Fruit fly (Drosophila melanogaster) whole organism, pupa: Measurements from ENCODE around the gene Hmt-1.

ENCODE experiments used
- CG12605 ChIP-seq: fragments of 200-800 bp; sonication (Bioruptor generic); IDR thresholded peaks from 2 replicates; pipeline ENCODE4 v1.3.6; 2022; ENCODE audit warnings: missing biosample characterization, missing genetic modification characterization
- CG14655 ChIP-seq: fragments of 200-800 bp; sonication (Bioruptor generic); optimal IDR thresholded peaks from 3 replicates; lab custom pipeline; 2017; ENCODE audit warnings: mild to moderate bottlenecking, missing biosample characterization, missing genetic modification reagents, missing genetic modification characterization
- CG15710 ChIP-seq: fragments of 200-800 bp; sonication (Bioruptor generic); optimal IDR thresholded peaks from 2 replicates; lab custom pipeline; 2018; ENCODE audit warnings: missing biosample characterization, mild to moderate bottlenecking, missing genetic modification characterization, moderate library complexity
- CG32121 ChIP-seq: fragments of 200-800 bp; sonication (Bioruptor generic); IDR thresholded peaks from 2 replicates; pipeline ENCODE4 v1.3.6; 2022; ENCODE audit warnings: missing biosample characterization, missing genetic modification characterization
- CG34367 ChIP-seq: fragments of 200-800 bp; sonication (Bioruptor generic); optimal IDR thresholded peaks from 2 replicates; lab custom pipeline; 2018; ENCODE audit warnings: missing biosample characterization, mild to moderate bottlenecking, missing genetic modification characterization
- CG4496 ChIP-seq: fragments of 200-800 bp; sonication (Bioruptor generic); IDR thresholded peaks from 3 replicates; pipeline ENCODE4 v1.3.6; 2022; ENCODE audit warnings: missing biosample characterization, missing genetic modification characterization
- CG8159 ChIP-seq: fragments of 200-800 bp; sonication (Bioruptor generic); optimal IDR thresholded peaks from 3 replicates; lab custom pipeline; 2018; ENCODE audit warnings: missing biosample characterization, mild to moderate bottlenecking, missing genetic modification characterization, moderate library complexity
- D1 ChIP-seq: fragments of 200-800 bp; sonication (Bioruptor generic); optimal IDR thresholded peaks from 2 replicates; lab custom pipeline; 2018; ENCODE audit warnings: missing biosample characterization, mild to moderate bottlenecking, missing genetic modification characterization, moderate library complexity
- EcR ChIP-seq: fragments of 200-800 bp; sonication (Bioruptor generic); optimal IDR thresholded peaks from 3 replicates; lab custom pipeline; 2019; ENCODE audit warnings: missing biosample characterization, missing genetic modification characterization, mild to moderate bottlenecking, moderate library complexity, missing genetic modification reagents
- Pif1B ChIP-seq: fragments of 200-800 bp; sonication (Bioruptor generic); optimal IDR thresholded peaks from 3 replicates; lab custom pipeline; 2016; ENCODE audit warnings: missing biosample characterization, missing genetic modification characterization
- Snoo ChIP-seq: fragments of 200-800 bp; sonication (Bioruptor generic); optimal IDR thresholded peaks from 3 replicates; lab custom pipeline; 2017; ENCODE audit warnings: missing biosample characterization, mild to moderate bottlenecking, missing genetic modification characterization, inconsistent platforms
- gl ChIP-seq: fragments of 200-800 bp; sonication (Bioruptor generic); optimal IDR thresholded peaks from 2 replicates; lab custom pipeline; 2018; ENCODE audit warnings: missing biosample characterization, mild to moderate bottlenecking, missing genetic modification characterization

dm6 chr3R:15814150-15814549, 43.1 kb downstream of the Hmt-1 start:
- TF ChIP-seq D1 (no peak), CG12605 (no peak), Pif1B (no peak), CG8159 (tag; lab: Kevin White, UChicago) (no peak), Snoo (tag; lab: Kevin White, UChicago) (no peak), EcR (GFP tag; lab: Kevin White, UChicago) (no peak), CG15710 (tag; lab: Kevin White, UChicago) (no peak), CG34367 (tag; lab: Kevin White, UChicago) (no peak), gl (no peak), CG4496 (no peak), CG32121 (GFP tag; lab: Robert Waterston, UW) (no peak), CG14655 (GFP tag; lab: Kevin White, UChicago) (no peak)
